Fruit fly (Drosophila melanogaster) whole organism, embryonic: Measurements from ENCODE around the gene CG8541.

Experiments
- Atf6 ChIP-seq: fragments of 200-800 bp; sonication (Bioruptor generic); IDR thresholded peaks from 2 replicates; pipeline ENCODE4 v1.3.6; 2022; ENCODE audit warnings: missing biosample characterization, missing genetic modification characterization
- CG10979 ChIP-seq: fragments of 200-800 bp; sonication (Bioruptor generic); optimal IDR thresholded peaks from 2 replicates; lab custom pipeline; 2018; ENCODE audit warnings: missing biosample characterization, mild to moderate bottlenecking, missing genetic modification characterization, moderate library complexity
- CG11504 ChIP-seq: fragments of 200-800 bp; sonication (Bioruptor generic); optimal IDR thresholded peaks from 3 replicates; lab custom pipeline; 2019; ENCODE audit warnings: missing biosample characterization, mild to moderate bottlenecking, missing genetic modification characterization, moderate library complexity
- CG13123 ChIP-seq: fragments of 200-800 bp; sonication (Bioruptor generic); optimal IDR thresholded peaks from 2 replicates; lab custom pipeline; 2016; ENCODE audit warnings: missing biosample characterization, missing genetic modification characterization
- CG15073 ChIP-seq: fragments of 200-800 bp; sonication (Bioruptor generic); optimal IDR thresholded peaks from 2 replicates; lab custom pipeline; 2016; ENCODE audit warnings: missing biosample characterization, missing genetic modification characterization
- CG30020 ChIP-seq: fragments of 200-800 bp; optimal IDR thresholded peaks from 2 replicates; lab custom pipeline; 2019; ENCODE audit warnings: missing biosample characterization, mild to moderate bottlenecking, missing genetic modification characterization, moderate library complexity
- CG32767 ChIP-seq: fragments of 200-800 bp; sonication (Bioruptor generic); IDR thresholded peaks from 2 replicates; pipeline ENCODE4 v1.3.6; 2022; ENCODE audit warnings: missing biosample characterization, missing genetic modification characterization
- CG34376 ChIP-seq: fragments of 200-800 bp; sonication (Bioruptor generic); optimal IDR thresholded peaks from 2 replicates; lab custom pipeline; 2018; ENCODE audit warnings: missing biosample characterization, mild to moderate bottlenecking, missing genetic modification characterization
- CG4424 ChIP-seq: fragments of 200-800 bp; sonication (Bioruptor generic); optimal IDR thresholded peaks from 3 replicates; lab custom pipeline; 2016; ENCODE audit warnings: missing biosample characterization, missing genetic modification characterization
- CG7987 ChIP-seq: fragments of 200-800 bp; sonication (Bioruptor generic); optimal IDR thresholded peaks from 2 replicates; lab custom pipeline; 2018; ENCODE audit warnings: missing biosample characterization, mild to moderate bottlenecking, missing genetic modification characterization, moderate library complexity
- CG8924 ChIP-seq: fragments of 200-800 bp; optimal IDR thresholded peaks from 3 replicates; lab custom pipeline; 2019; ENCODE audit warnings: missing biosample characterization, mild to moderate bottlenecking, missing genetic modification characterization, moderate library complexity
- Eip74EF ChIP-seq, 2 experiments: fragments of 200-800 bp in 1 of 2; fragments of >200 bp in 1 of 2; sonication (Bioruptor generic) in 1 of 2; optimal IDR thresholded peaks; 2 replicates each; lab custom pipeline; 2017 to 2019; ENCODE audit warnings: missing biosample characterization in 2 of 2, missing genetic modification characterization in 2 of 2, mild to moderate bottlenecking in 1 of 2, moderate library complexity in 1 of 2
- Ets65A ChIP-seq: fragments of 200-800 bp; sonication (Bioruptor generic); peaks from one replicate; lab custom pipeline; 2016; ENCODE audit warnings: missing biosample characterization, missing genetic modification characterization
- Fer3 ChIP-seq: fragments of 200-800 bp; sonication (Bioruptor generic); optimal IDR thresholded peaks from 2 replicates; lab custom pipeline; 2018; ENCODE audit warnings: missing biosample characterization, mild to moderate bottlenecking, missing genetic modification characterization, moderate library complexity
- Gug ChIP-seq: fragments of 200-800 bp; sonication (Bioruptor generic); IDR thresholded peaks from 4 replicates; pipeline ENCODE4 v1.3.6; 2022; ENCODE audit warnings: missing biosample characterization, missing genetic modification characterization
- Hand ChIP-seq: fragments of 200-800 bp; sonication (Bioruptor generic); optimal IDR thresholded peaks from 2 replicates; lab custom pipeline; 2017; ENCODE audit warnings: mild to moderate bottlenecking, missing biosample characterization, missing genetic modification reagents, missing genetic modification characterization
- Hmx ChIP-seq: fragments of 200-800 bp; sonication (Bioruptor generic); optimal IDR thresholded peaks from 2 replicates; lab custom pipeline; 2016; ENCODE audit warnings: missing biosample characterization, missing genetic modification characterization
- MESR4 ChIP-seq: fragments of 200-800 bp; sonication (Bioruptor generic); optimal IDR thresholded peaks from 2 replicates; lab custom pipeline; 2018; ENCODE audit warnings: missing biosample characterization, mild to moderate bottlenecking, missing genetic modification characterization, moderate library complexity
- Nf-YA ChIP-seq: fragments of 200-800 bp; sonication (Bioruptor generic); IDR thresholded peaks from 2 replicates; pipeline ENCODE4 v1.3.6; 2022; ENCODE audit warnings: missing biosample characterization, missing genetic modification characterization
- NfI ChIP-seq: fragments of 200-800 bp; sonication (Bioruptor generic); optimal IDR thresholded peaks from 3 replicates; lab custom pipeline; 2018; ENCODE audit warnings: missing biosample characterization, mild to moderate bottlenecking, missing genetic modification characterization, moderate library complexity
- Optix ChIP-seq: fragments of 200-800 bp; sonication (Bioruptor generic); IDR thresholded peaks from 3 replicates; pipeline ENCODE4 v1.3.6; 2022; ENCODE audit warnings: missing biosample characterization, missing genetic modification characterization
- Xbp1 ChIP-seq: fragments of 200-800 bp; sonication (Bioruptor generic); optimal IDR thresholded peaks from 3 replicates; lab custom pipeline; 2016; ENCODE audit warnings: missing biosample characterization, mild to moderate bottlenecking, missing genetic modification characterization
- abd-A ChIP-seq: fragments of 200-800 bp; sonication (Bioruptor generic); optimal IDR thresholded peaks from 3 replicates; lab custom pipeline; 2019; ENCODE audit warnings: missing biosample characterization, mild to moderate bottlenecking, missing genetic modification characterization, moderate library complexity
- crol ChIP-seq: fragments of 200-800 bp; sonication (Bioruptor generic); IDR thresholded peaks from 2 replicates; pipeline ENCODE4 v1.3.6; 2022; ENCODE audit warnings: missing biosample characterization, missing genetic modification characterization
- dati ChIP-seq: fragments of 200-800 bp; sonication (Bioruptor generic); IDR thresholded peaks from 2 replicates; pipeline ENCODE4 v1.3.6; 2022; ENCODE audit warnings: missing biosample characterization, missing genetic modification characterization
- gcm ChIP-seq: fragments of 200-800 bp; sonication (Bioruptor generic); optimal IDR thresholded peaks from 2 replicates; lab custom pipeline; 2019; ENCODE audit warnings: missing biosample characterization, mild to moderate bottlenecking, missing genetic modification characterization, moderate library complexity
- gem ChIP-seq: fragments of 200-800 bp; sonication (Bioruptor generic); optimal IDR thresholded peaks from 2 replicates; lab custom pipeline; 2019; ENCODE audit warnings: missing biosample characterization, mild to moderate bottlenecking, missing genetic modification characterization, moderate library complexity
- jigr1 ChIP-seq: fragments of 200-800 bp; sonication (Bioruptor generic); IDR thresholded peaks from 3 replicates; pipeline ENCODE4 v1.3.6; 2022; ENCODE audit warnings: missing biosample characterization, missing genetic modification characterization
- kni ChIP-seq: fragments of 200-800 bp; sonication (Bioruptor generic); optimal IDR thresholded peaks from 3 replicates; lab custom pipeline; 2017; ENCODE audit warnings: mild to moderate bottlenecking, missing biosample characterization, missing genetic modification reagents, missing genetic modification characterization
- knrl ChIP-seq: fragments of 200-800 bp; sonication (Bioruptor generic); IDR thresholded peaks from 3 replicates; pipeline ENCODE4 v1.3.6; 2022; ENCODE audit warnings: missing biosample characterization, missing genetic modification characterization; ENCODE audit not compliant: partially characterized antibody
- pan ChIP-seq, 4 experiments: fragments of >200 bp in 3 of 4; fragments of 200-800 bp in 1 of 4; sonication (Bioruptor generic) in 1 of 4; optimal IDR thresholded peaks in 3 of 4; IDR thresholded peaks in 1 of 4; 2 replicates each; pipeline versions ENCODE4 v1.3.6 to Lab custom; 2017 to 2022; ENCODE audit warnings: missing biosample characterization in 2 of 4, missing genetic modification characterization in 2 of 4, mixed read lengths in 1 of 4
- prd ChIP-seq, 3 experiments: fragments of >200 bp in 2 of 3; fragments of 200-800 bp in 1 of 3; sonication (Bioruptor generic) in 1 of 3; optimal IDR thresholded peaks in 2 of 3; IDR thresholded peaks in 1 of 3; 2 replicates in 2 of 3; 3 replicates in 1 of 3; pipeline versions ENCODE4 v1.3.6 to Lab custom; 2017 to 2022; ENCODE audit warnings: missing biosample characterization in 1 of 3, missing genetic modification characterization in 1 of 3
- pros ChIP-seq: fragments of 200-800 bp; sonication (Bioruptor generic); optimal IDR thresholded peaks from 3 replicates; lab custom pipeline; 2019; ENCODE audit warnings: missing biosample characterization, mild to moderate bottlenecking, missing genetic modification characterization, moderate library complexity
- pum ChIP-seq: fragments of 200-800 bp; sonication (Bioruptor generic); optimal IDR thresholded peaks from 2 replicates; lab custom pipeline; 2016; ENCODE audit warnings: missing biosample characterization, missing genetic modification characterization
- sens ChIP-seq: fragments of 200-800 bp; sonication (Bioruptor generic); peaks from one replicate; lab custom pipeline; 2016; ENCODE audit warnings: missing biosample characterization, missing genetic modification characterization
- vvl ChIP-seq: fragments of 200-800 bp; sonication (Bioruptor generic); IDR thresholded peaks from 2 replicates; pipeline ENCODE4 v1.3.6; 2022; ENCODE audit warnings: missing biosample characterization, missing genetic modification characterization

CG8541 gene

dm6 chr3L:7455849-7456248, 15.5 kb upstream of the CG8541 start, which contains the start of gene ppk26:
Gene ppk26, plus strand, starts transcription at chr3L:7456149.
- TF ChIP-seq Gug (GFP tag; lab: Robert Waterston, UW): no peak
- peak; percentile 77 for TF ChIP-seq Ets65A
- TF ChIP-seq sens (GFP tag; lab: Kevin White, UChicago): peak; percentile 31
- TF ChIP-seq CG4424 (GFP tag; lab: Kevin White, UChicago): no peak

dm6 chr3L:7465209-7465608, 6.2 kb upstream of the CG8541 start, which contains the start of the genes CG42660, CG42661 and Tsp66A:
Gene CG42660, plus strand, starts transcription at chr3L:7465509.
Gene CG42661, plus strand, starts transcription at chr3L:7465509.
Gene Tsp66A, plus strand, starts transcription at chr3L:7465509.
- TF ChIP-seq CG15073 (GFP tag; lab: Kevin White, UChicago) (no peak), vvl (GFP tag; lab: Robert Waterston, UW) (no peak), dati (no peak), pan (optimal IDR thresholded peaks at IDR 0.05; lab: Kevin White, UChicago) (no peak), pan (GFP tag; optimal IDR thresholded peaks at IDR 0.05 in 1 of 2, IDR thresholded peaks at IDR 0.05 in 1 of 2) (no peak), CG32767 (GFP tag; lab: Robert Waterston, UW) (no peak), abd-A (tag; lab: Kevin White, UChicago) (no peak), pros (GFP tag; lab: Kevin White, UChicago) (no peak), NfI (GFP tag; lab: Kevin White, UChicago) (no peak), Xbp1 (GFP tag; lab: Kevin White, UChicago) (no peak), crol (GFP tag; lab: Robert Waterston, UW) (no peak), knrl (GFP tag; lab: Robert Waterston, UW) (no peak), CG8924 (tag; lab: Kevin White, UChicago) (no peak), jigr1 (no peak), Fer3 (tag; lab: Kevin White, UChicago) (no peak)

- TF ChIP-seq gcm (GFP tag; lab: Kevin White, UChicago) (no peak), Hmx (GFP tag; lab: Kevin White, UChicago) (no peak), CG10979 (tag; lab: Kevin White, UChicago) (no peak), CG7987 (GFP tag; lab: Kevin White, UChicago) (no peak), pum (no peak), gem (no peak), Optix (GFP tag; lab: Robert Waterston, UW) (no peak), CG8924 (tag; lab: Kevin White, UChicago) (no peak), CG30020 (tag; lab: Kevin White, UChicago) (no peak), Eip74EF (GFP tag; optimal IDR thresholded peaks at IDR 0.05; lab: Kevin White, UChicago) (no peak), Hand (GFP tag; lab: Kevin White, UChicago) (no peak)
These were observed 1.2 kb upstream of the CG8541 start, which contains the start of gene CG8543 for dm6 chr3L:7470202-7470601. Gene CG8543, minus strand, starts transcription at chr3L:7470302.

- TF ChIP-seq CG11504 (tag; lab: Kevin White, UChicago) (no peak), Nf-YA (GFP tag; lab: Robert Waterston, UW) (no peak), CG34376 (GFP tag; lab: Kevin White, UChicago) (no peak), kni (GFP tag; lab: Kevin White, UChicago) (no peak), MESR4 (GFP tag; lab: Kevin White, UChicago) (no peak), Atf6 (GFP tag; lab: Robert Waterston, UW) (no peak), CG13123 (GFP tag; lab: Kevin White, UChicago) (no peak), prd (optimal IDR thresholded peaks at IDR 0.05; lab: Kevin White, UChicago) (no peak), prd (GFP tag; IDR thresholded peaks at IDR 0.05; lab: Robert Waterston, UW) (no peak)
These were observed 3.9 kb downstream of the CG8541 start, which contains the start of gene CG43292 for dm6 chr3L:7475270-7475669. Gene CG43292, plus strand, starts transcription at chr3L:7475570.
